Worm (Caenorhabditis elegans): ENCODE measurements around the gene bus-4.

- TF ChIP-seq nhr-237 (tag; optimal IDR thresholded peaks at IDR 0.05) (no peak), aly-2 (tag; optimal IDR thresholded peaks at IDR 0.05) (no peak), unc-62 (GFP tag; optimal IDR thresholded peaks at IDR 0.05) (no peak)
Observed at ce11 chrIV:4667383-4667782, 20.7 kb upstream of the bus-4 start.
